Worm (Caenorhabditis elegans): ENCODE data around the gene M02D8.2.

Gene M02D8.2

ce11 chrX:8745524-8745923, 6.1 kb downstream of the M02D8.2 start:
- TF ChIP-seq fkh-6 (tag; optimal IDR thresholded peaks at IDR 0.05) (no peak), ceh-2 (tag; optimal IDR thresholded peaks at IDR 0.05) (no peak), pha-2 (tag; optimal IDR thresholded peaks at IDR 0.05) (no peak), madf-2 (tag; optimal IDR thresholded peaks at IDR 0.05) (no peak), odd-2 (tag; optimal IDR thresholded peaks at IDR 0.05) (no peak), eyg-1 (tag; optimal IDR thresholded peaks at IDR 0.05) (no peak), npax-4 (tag; optimal IDR thresholded peaks at IDR 0.05) (no peak), T23F11.4 (GFP tag; optimal IDR thresholded peaks at IDR 0.05) (no peak), hlh-8 (tag; optimal IDR thresholded peaks at IDR 0.05) (no peak), ets-4 (tag; optimal IDR thresholded peaks at IDR 0.05) (no peak), elt-4 (tag; optimal IDR thresholded peaks at IDR 0.05) (no peak), pros-1 (tag; optimal IDR thresholded peaks at IDR 0.05) (no peak), ahr-1 (tag; optimal IDR thresholded peaks at IDR 0.05) (no peak)

DNA sequence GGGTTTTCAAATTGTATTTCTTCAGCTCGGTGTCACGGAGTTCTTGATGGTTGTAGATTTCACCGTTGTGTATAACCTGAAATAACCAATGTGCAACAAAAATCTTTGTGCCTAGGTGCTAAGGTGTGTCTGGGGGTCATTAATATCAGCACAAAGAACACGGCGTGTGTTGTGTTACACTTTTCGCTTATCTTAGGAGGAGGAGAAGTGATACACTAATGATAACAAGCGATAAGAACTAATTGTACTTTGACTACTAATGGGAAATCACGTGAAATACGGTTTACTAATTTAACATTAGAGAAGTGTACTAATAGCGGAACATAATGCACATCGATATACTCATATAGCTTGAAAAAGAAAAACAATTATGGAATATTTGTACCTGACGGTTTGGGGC, 10.7 kb downstream of the M02D8.2 start:
- TF ChIP-seq tbx-2 (tag; optimal IDR thresholded peaks at IDR 0.05) (no peak), ahr-1 (tag; optimal IDR thresholded peaks at IDR 0.05) (no peak), elt-2 (tag; optimal IDR thresholded peaks at IDR 0.05) (peak; percentile 95), lin-11 (tag; optimal IDR thresholded peaks at IDR 0.05) (no peak), ceh-48 (tag; optimal IDR thresholded peaks at IDR 0.05) (no peak), ceh-14 (tag; optimal IDR thresholded peaks at IDR 0.05) (no peak), ceh-45 (GFP tag; IDR thresholded peaks at IDR 0.05) (no peak), nhr-232 (tag; optimal IDR thresholded peaks at IDR 0.05) (no peak)

ce11 chrX:8750660-8751059, 11.2 kb downstream of the M02D8.2 start, which contains the start of gene asns-2:
TSS of gene asns-2 (minus strand) at chrX:8750941.
- TF ChIP-seq zip-5 (tag; optimal IDR thresholded peaks at IDR 0.05) (no peak), dmd-4 (tag; optimal IDR thresholded peaks at IDR 0.05; ENCODE audit: borderline replicate concordance) (no peak), pat-9 (tag; optimal IDR thresholded peaks at IDR 0.05) (no peak), ceh-9 (tag; optimal IDR thresholded peaks at IDR 0.05) (no peak), C38D4.7 (GFP tag; optimal IDR thresholded peaks at IDR 0.05) (no peak), pros-1 (tag; optimal IDR thresholded peaks at IDR 0.05) (no peak), ets-4 (tag; optimal IDR thresholded peaks at IDR 0.05) (no peak), ceh-6 (GFP tag; optimal IDR thresholded peaks at IDR 0.05) (no peak), fkh-10 (GFP tag; optimal IDR thresholded peaks at IDR 0.05) (no peak), pqm-1 (tag; optimal IDR thresholded peaks at IDR 0.05) (no peak)

- TF ChIP-seq elt-2 (tag; optimal IDR thresholded peaks at IDR 0.05), result peak; percentile 47
- TF ChIP-seq lim-6 (tag; optimal IDR thresholded peaks at IDR 0.05), result no peak
- peak; percentile 44 for TF ChIP-seq hlh-30 (tag; optimal IDR thresholded peaks at IDR 0.05; ENCODE audit: insufficient read depth)
Observed at ce11 chrX:8752546-8752945, 13.1 kb downstream of the M02D8.2 start.

- TF ChIP-seq zip-5 (tag; optimal IDR thresholded peaks at IDR 0.05), result no peak
- no peak for TF ChIP-seq F13H6.1 (tag; optimal IDR thresholded peaks at IDR 0.05)
- TF ChIP-seq pqm-1 (tag; optimal IDR thresholded peaks at IDR 0.05), result no peak
- no peak for TF ChIP-seq Y22D7AL.16 (tag; optimal IDR thresholded peaks at IDR 0.05)
- TF ChIP-seq ceh-9 (tag; optimal IDR thresholded peaks at IDR 0.05), result no peak
- TF ChIP-seq dmd-4 (tag; optimal IDR thresholded peaks at IDR 0.05; ENCODE audit: borderline replicate concordance), result no peak
Observed at ce11 chrX:8754285-8754795, 14.9 kb downstream of the M02D8.2 start.

ce11 chrX:8755987-8756386, 16.5 kb downstream of the M02D8.2 start:
- TF ChIP-seq ztf-16 (tag; optimal IDR thresholded peaks at IDR 0.05) (no peak), hlh-30 (tag; optimal IDR thresholded peaks at IDR 0.05; ENCODE audit: insufficient read depth) (no peak)

Data from whole organism, late embryonic.